Worm (Caenorhabditis elegans) whole organism, dauer: ENCODE results near the gene srh-295.
"Not testable (repeated sequence)": the region's sequence is repeated elsewhere in the genome, so short reads cannot be mapped to it uniquely, and the experiment has no call there.

Source experiments
- unc-62 ChIP-seq: sonication (generic microtip); optimal IDR thresholded peaks from 2 replicates; lab custom pipeline; 2017; ENCODE audit warnings: missing biosample characterization, missing genetic modification reagents, missing genetic modification characterization

The srh-295 gene

DNA sequence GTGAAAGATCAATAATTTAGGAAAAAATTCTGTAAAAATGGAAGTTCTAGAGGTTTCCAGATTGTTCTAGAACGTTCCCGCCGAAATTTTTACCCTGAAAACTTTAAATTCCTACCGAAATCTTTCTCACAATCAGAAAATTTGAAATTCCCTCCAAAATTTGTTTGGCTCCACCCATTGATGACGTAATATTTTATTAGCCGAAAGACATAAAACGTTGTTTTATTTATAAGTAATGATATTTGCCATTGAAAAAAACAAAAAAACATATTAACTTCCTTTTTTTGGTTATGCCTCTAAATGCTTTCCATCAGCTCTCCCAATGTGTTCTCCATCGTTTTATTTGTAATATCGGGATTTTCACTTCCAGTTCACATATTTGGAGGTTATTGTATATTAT, at the start of gene srh-295:
TSS of gene srh-295 (plus strand) at position 301 of the 400 bp plus-strand sequence.
- TF ChIP-seq unc-62 (GFP tag; lab: Kevin White, UChicago) = no peak

ce11 chrV:15281279-15281949, 49.0 kb upstream of the srh-295 start, which contains the start of the genes srw-19 and srx-51:
TSS of gene srw-19 (minus strand) at chrV:15281379.
TSS of gene srx-51 (plus strand) at chrV:15281899.
- TF ChIP-seq unc-62 (GFP tag; lab: Kevin White, UChicago) = no peak

DNA sequence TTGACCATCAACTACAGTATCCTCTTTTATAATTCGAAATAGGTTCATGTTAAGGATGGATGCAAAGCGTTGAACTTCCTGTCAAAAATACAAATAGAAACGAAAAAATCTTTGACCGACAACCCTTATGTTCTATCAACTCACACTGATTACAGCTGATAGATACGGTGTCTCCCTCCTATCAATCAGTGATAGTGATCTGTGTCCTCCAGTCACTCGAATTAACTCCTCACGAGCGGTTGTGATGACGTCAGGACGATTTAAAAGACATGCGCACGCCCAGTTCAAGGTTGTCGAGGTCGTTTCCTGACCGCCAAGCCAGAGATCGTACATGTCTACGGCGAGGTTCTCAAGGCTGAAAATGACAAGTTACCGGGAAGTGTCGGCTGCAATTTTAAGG, 44.4 kb upstream of the srh-295 start:
- no peak for TF ChIP-seq unc-62 (GFP tag; lab: Kevin White, UChicago)

DNA sequence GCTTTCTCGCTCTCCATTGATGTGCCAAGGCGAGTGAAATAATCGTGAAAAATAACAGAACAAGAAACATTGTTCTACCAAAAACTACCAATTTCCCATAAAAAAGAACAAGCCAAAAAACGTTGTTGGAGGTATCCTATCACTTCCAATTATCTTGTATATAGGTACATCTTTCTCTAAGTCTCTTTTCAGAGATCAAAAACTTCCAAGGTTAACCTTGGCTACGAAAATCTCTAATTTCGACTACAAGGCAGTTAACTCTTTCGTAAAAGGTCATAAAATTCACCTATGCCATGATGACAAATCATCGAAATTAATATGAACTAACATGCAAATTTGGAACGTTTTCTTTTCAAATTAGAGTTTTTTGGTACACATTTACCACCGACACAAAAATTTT, 42.6 kb upstream of the srh-295 start, which contains the start of gene cyp-34A1:
TSS of gene cyp-34A1 (minus strand) at position 101 of the 400 bp plus-strand sequence.
- TF ChIP-seq unc-62 (GFP tag; lab: Kevin White, UChicago) = no peak

DNA sequence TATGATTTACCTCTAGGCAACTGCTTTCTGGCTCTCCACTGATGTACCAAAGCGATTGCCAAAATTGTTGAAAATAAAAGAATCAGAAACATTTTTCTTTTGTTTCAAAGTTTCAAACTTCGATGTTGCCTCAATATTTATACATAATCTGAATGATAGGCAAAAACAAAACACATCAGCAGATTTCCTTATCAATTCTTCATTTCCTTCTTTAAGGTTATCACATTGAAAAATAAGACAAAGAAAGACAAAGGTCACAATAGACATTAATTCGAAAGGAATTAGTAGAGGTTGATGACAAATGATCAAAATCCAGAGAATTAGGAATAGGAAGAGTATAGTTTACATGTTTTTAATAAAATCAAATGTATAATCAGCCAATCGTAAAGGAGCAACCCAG, 39.4 kb upstream of the srh-295 start, which contains the start of gene cyp-34A2:
TSS of gene cyp-34A2 (minus strand) at position 101 of the 400 bp plus-strand sequence.
- no peak for TF ChIP-seq unc-62 (GFP tag; lab: Kevin White, UChicago)

ce11 chrV:15293865-15294264, 36.5 kb upstream of the srh-295 start, which contains the start of gene str-96:
TSS of gene str-96 (minus strand) at chrV:15293965.
- TF ChIP-seq unc-62 (GFP tag; lab: Kevin White, UChicago) = no peak

DNA sequence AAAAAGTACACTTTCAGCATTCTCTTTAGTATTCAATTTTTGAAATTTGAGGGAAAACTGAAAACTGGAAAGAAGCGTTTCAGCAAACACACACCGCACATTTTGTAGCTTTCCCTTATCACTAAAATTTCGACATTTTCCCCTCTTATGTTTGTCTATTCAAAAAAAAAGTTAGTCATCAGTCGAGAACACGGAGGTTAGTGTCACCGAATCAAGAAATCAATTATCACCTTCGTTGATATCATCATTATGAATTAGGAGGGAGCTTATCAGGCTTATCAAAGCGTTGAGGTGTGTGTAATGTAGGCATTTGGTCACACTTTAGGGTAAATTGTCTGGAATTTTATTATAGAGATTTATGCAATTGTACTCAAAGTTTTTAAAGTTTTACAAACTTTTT, 31.8 kb upstream of the srh-295 start, which contains the start of gene cpr-3:
TSS of gene cpr-3 (minus strand) at position 104 of the 400 bp plus-strand sequence.
- no peak for TF ChIP-seq unc-62 (GFP tag; lab: Kevin White, UChicago)

ce11 chrV:15303625-15304024, 26.8 kb upstream of the srh-295 start, which contains the start of gene srx-48:
TSS of gene srx-48 (minus strand) at chrV:15303725.
- TF ChIP-seq unc-62 (GFP tag; lab: Kevin White, UChicago) = no peak

DNA sequence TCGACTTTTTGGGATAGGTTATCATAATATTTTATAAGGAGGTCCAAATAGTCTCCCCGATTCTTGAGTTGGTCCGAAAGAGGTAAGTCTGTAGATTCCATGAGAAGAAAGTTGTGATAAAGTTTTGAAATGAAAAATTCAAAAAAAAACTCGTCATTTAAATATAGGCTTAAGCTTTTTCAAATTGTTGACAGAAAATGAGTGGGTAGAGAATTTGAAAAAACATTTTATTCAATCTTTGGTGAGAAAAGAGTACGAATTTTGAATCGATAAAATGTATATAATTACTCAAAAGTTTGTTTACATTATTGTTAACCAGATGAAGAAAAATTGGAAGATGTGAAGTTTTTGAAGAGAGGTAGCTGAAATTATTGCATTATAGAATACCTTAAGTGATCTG, 24.9 kb upstream of the srh-295 start, which contains the start of gene T26H8.5:
TSS of gene T26H8.5 (minus strand) at position 101 of the 400 bp plus-strand sequence.
- no peak for TF ChIP-seq unc-62 (GFP tag; lab: Kevin White, UChicago)

DNA sequence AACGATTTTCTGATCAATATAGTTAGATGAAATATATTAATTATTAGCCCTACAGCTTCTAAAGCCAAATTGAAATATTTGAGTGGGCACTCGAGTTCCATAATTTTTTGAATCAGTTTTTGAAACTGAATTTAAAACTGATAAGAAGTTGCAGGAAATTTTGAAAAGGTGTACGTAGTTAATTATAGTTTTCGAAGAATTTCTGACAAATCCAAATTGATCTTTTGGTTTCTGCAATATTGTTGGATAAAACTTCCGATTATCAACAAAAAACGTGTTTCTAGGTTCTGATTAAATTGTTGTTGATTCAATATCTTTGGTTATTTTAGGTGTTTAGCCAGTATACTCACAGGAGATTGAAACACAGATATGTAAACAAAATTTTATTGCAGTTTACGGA, 23.7 kb upstream of the srh-295 start, which contains the start of gene T26H8.4:
TSS of gene T26H8.4 (minus strand) at position 101 of the 400 bp plus-strand sequence.
- TF ChIP-seq unc-62 (GFP tag; lab: Kevin White, UChicago) = no peak

DNA sequence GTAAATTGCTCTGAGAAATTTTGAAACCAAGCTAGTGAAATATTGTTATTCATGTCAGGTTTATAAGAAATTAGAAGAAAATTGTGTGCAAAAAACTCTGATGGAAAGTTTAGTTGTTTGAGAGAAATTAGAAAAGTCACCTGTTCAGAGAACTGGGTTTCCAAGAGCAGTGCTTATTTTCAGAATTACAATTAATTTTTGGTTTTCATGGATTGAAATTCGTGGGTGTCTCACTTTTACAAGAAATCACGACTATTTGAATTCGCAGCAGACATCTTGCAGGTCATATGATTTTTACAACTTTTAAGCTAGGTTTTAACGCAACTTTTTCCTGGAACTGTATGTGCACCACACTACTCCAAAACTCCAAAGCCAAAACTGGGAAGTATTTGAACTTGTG, 21.4 kb upstream of the srh-295 start, which contains the start of gene srz-10:
TSS of gene srz-10 (minus strand) at position 88 of the 400 bp plus-strand sequence.
- no peak for TF ChIP-seq unc-62 (GFP tag; lab: Kevin White, UChicago)

ce11 chrV:15310780-15311179, 19.6 kb upstream of the srh-295 start, which contains the start of gene irld-62:
TSS of gene irld-62 (plus strand) at chrV:15311080.
- TF ChIP-seq unc-62 (GFP tag; lab: Kevin White, UChicago) = no peak

DNA sequence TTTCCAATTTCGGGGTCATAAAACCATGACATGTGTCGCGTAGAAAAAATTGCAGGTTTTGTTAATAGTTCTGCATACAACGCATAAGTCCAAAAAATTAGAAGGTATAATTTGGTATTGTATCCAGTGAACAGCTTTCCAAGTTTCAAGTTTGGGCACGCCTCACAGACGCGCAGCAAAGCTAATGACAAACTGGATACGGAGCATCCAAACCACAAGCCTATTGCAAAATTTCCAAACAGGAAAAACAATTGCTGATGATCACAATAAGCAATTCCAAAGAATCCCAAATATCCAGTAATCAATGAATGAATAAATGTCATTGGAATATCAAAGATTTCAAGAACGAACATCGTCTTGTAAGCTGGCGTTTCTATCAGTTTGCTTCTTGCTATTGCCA, 16.9 kb upstream of the srh-295 start:
- TF ChIP-seq unc-62 (GFP tag; lab: Kevin White, UChicago) = no peak

- TF ChIP-seq unc-62 (GFP tag; lab: Kevin White, UChicago) = no peak
These were observed 14.4 kb upstream of the srh-295 start, which contains the start of the genes srt-22 and nhr-246 for ce11 chrV:15315827-15316527. TSS of gene srt-22 (minus strand) at chrV:15315927. TSS of gene nhr-246 (plus strand) at chrV:15316477.

DNA sequence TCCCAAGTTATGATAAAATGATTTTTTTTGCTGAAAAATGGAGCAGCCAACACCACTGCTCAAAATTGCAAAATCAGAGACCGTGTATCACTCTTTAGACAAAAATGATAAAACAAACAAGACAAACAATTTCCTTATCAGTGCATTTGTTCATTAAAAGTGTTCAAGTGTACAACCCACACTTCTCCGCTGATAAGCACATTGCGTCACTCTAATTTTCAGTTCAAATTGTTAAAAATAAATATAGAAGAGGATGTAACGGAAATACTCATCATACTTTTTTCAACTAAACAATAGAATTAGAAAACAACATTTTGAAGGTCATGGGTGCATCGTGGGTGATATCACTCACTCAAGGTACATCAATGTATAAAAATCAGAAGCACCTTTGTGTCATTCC, 11.8 kb upstream of the srh-295 start, which contains the start of gene nhr-291:
TSS of gene nhr-291 (plus strand) at position 324 of the 400 bp plus-strand sequence.
- TF ChIP-seq unc-62 (GFP tag; lab: Kevin White, UChicago) = no peak

ce11 chrV:15322653-15323052, 7.8 kb upstream of the srh-295 start, which contains the start of gene nhr-247:
TSS of gene nhr-247 (plus strand) at chrV:15322982.
- TF ChIP-seq unc-62 (GFP tag; lab: Kevin White, UChicago) = not testable (repeated sequence)
